Worm (Caenorhabditis elegans): ENCODE data around the gene W02B12.11.

- TF ChIP-seq zag-1 (tag; optimal IDR thresholded peaks at IDR 0.05) (no peak), nhr-77 (tag; optimal IDR thresholded peaks at IDR 0.05) (no peak), fkh-10 (GFP tag; optimal IDR thresholded peaks at IDR 0.05) (no peak), skn-1 (tag; optimal IDR thresholded peaks at IDR 0.05) (no peak), nhr-102 (tag; optimal IDR thresholded peaks at IDR 0.05) (no peak), unc-62 (GFP tag; optimal IDR thresholded peaks at IDR 0.05 in 1 of 2) (no peak), unc-62 (tag; optimal IDR thresholded peaks at IDR 0.05) (no peak), egl-27 (tag; optimal IDR thresholded peaks at IDR 0.05) (no peak), rbr-2 (tag; optimal IDR thresholded peaks at IDR 0.05) (no peak), gei-8 (GFP tag; optimal IDR thresholded peaks at IDR 0.05) (no peak)
Observed at ce11 chrII:11503761-11504160, 30.1 kb downstream of the W02B12.11 start.
